Worm (Caenorhabditis elegans): Measurements from ENCODE around the gene nhl-2.

ce11 chrIII:4895313-4895712, 3.6 kb downstream of the nhl-2 start:
- TF ChIP-seq him-1 (tag; optimal IDR thresholded peaks at IDR 0.05) (no peak), dao-5 (tag; optimal IDR thresholded peaks at IDR 0.05) (no peak)

All from whole organism, L4/young adult.